Worm (Caenorhabditis elegans) whole organism, mixed stage, embryonic: ENCODE data around the gene F40G12.7.

Experiments
- M03D4.4 ChIP-seq: sonication (generic microtip); optimal IDR thresholded peaks from 2 replicates; lab custom pipeline; 2017; ENCODE audit warnings: mild to moderate bottlenecking, missing genetic modification characterization, missing compliant biosample characterization
- bed-3 ChIP-seq: fragments of 200-800 bp; sonication (Bioruptor generic); optimal IDR thresholded peaks from 3 replicates; lab custom pipeline; 2018; ENCODE audit warnings: mild to moderate bottlenecking, missing genetic modification characterization, moderate library complexity, missing compliant biosample characterization
- ceh-39 ChIP-seq: fragments of 150-350 bp; optimal IDR thresholded peaks from 2 replicates; lab custom pipeline; 2014; ENCODE audit warnings: missing biosample characterization, missing genetic modification characterization
- ceh-43 ChIP-seq: fragments of 200-800 bp; sonication (Bioruptor generic); optimal IDR thresholded peaks from 2 replicates; lab custom pipeline; 2018; ENCODE audit warnings: mild to moderate bottlenecking, missing genetic modification characterization, moderate library complexity, missing compliant biosample characterization
- ces-1 ChIP-seq: fragments of 150-350 bp; optimal IDR thresholded peaks from 2 replicates; lab custom pipeline; 2014; ENCODE audit warnings: missing biosample characterization, missing genetic modification reagents, missing genetic modification characterization
- cnd-1 ChIP-seq: fragments of 200-800 bp; sonication (Bioruptor generic); optimal IDR thresholded peaks from 2 replicates; lab custom pipeline; 2018; ENCODE audit warnings: mild to moderate bottlenecking, missing genetic modification characterization, missing compliant biosample characterization
- drap-1 ChIP-seq: fragments of 200-800 bp; sonication (Bioruptor generic); optimal IDR thresholded peaks from 3 replicates; lab custom pipeline; 2018; ENCODE audit warnings: mild to moderate bottlenecking, missing genetic modification characterization, missing compliant biosample characterization
- elt-1 ChIP-seq: sonication (generic microtip); optimal IDR thresholded peaks from 2 replicates; lab custom pipeline; 2017; ENCODE audit warnings: missing genetic modification characterization, mild to moderate bottlenecking, missing compliant biosample characterization, antibody characterized with exemption, moderate library complexity, borderline replicate concordance; ENCODE audit not compliant: insufficient read depth
- hlh-1 ChIP-seq: fragments of 150-350 bp; optimal IDR thresholded peaks from 2 replicates; lab custom pipeline; 2014; ENCODE audit warnings: missing biosample characterization, missing genetic modification reagents, missing genetic modification characterization
- lin-13 ChIP-seq: fragments of 150-350 bp; optimal IDR thresholded peaks from 2 replicates; lab custom pipeline; 2014; ENCODE audit warnings: missing biosample characterization, missing genetic modification characterization
- lin-32 ChIP-seq: fragments of 200-800 bp; sonication (Bioruptor generic); optimal IDR thresholded peaks from 2 replicates; lab custom pipeline; 2018; ENCODE audit warnings: mild to moderate bottlenecking, missing genetic modification characterization, missing compliant biosample characterization
- mep-1 ChIP-seq: fragments of 150-350 bp; optimal IDR thresholded peaks from 2 replicates; lab custom pipeline; 2017; ENCODE audit warnings: missing biosample characterization, missing genetic modification reagents, missing genetic modification characterization, inconsistent platforms
- mls-2 ChIP-seq: sonication (generic microtip); optimal IDR thresholded peaks from 2 replicates; lab custom pipeline; 2016; ENCODE audit warnings: mild to moderate bottlenecking, missing genetic modification characterization, moderate library complexity, missing compliant biosample characterization
- nhr-2 ChIP-seq: fragments of 150-350 bp; optimal IDR thresholded peaks from 2 replicates; lab custom pipeline; 2014; ENCODE audit warnings: missing biosample characterization, missing genetic modification characterization
- nhr-28 ChIP-seq: fragments of 150-350 bp; optimal IDR thresholded peaks from 2 replicates; lab custom pipeline; 2014; ENCODE audit warnings: missing biosample characterization, missing genetic modification characterization
- sem-2 ChIP-seq: fragments of 200-800 bp; sonication (Bioruptor generic); optimal IDR thresholded peaks from 2 replicates; lab custom pipeline; 2018; ENCODE audit warnings: mild to moderate bottlenecking, missing genetic modification characterization, missing compliant biosample characterization
- snpc-4 ChIP-seq: fragments of 150-350 bp; optimal IDR thresholded peaks from 2 replicates; lab custom pipeline; 2014; ENCODE audit warnings: missing biosample characterization, missing genetic modification characterization
- sptf-1 ChIP-seq: sonication (generic microtip); optimal IDR thresholded peaks from 2 replicates; lab custom pipeline; 2017; ENCODE audit warnings: mild to moderate bottlenecking, missing genetic modification characterization, moderate library complexity, missing compliant biosample characterization
- tbx-8 ChIP-seq: fragments of 200-800 bp; sonication (Bioruptor generic); optimal IDR thresholded peaks from 2 replicates; lab custom pipeline; 2018; ENCODE audit warnings: mild to moderate bottlenecking, missing genetic modification characterization, moderate library complexity, missing compliant biosample characterization
- unc-120 ChIP-seq: sonication (generic microtip); optimal IDR thresholded peaks from 2 replicates; lab custom pipeline; 2017; ENCODE audit warnings: missing genetic modification characterization, missing compliant biosample characterization; ENCODE audit not compliant: poor library complexity, severe bottlenecking
- zip-8 ChIP-seq: fragments of 150-350 bp; optimal IDR thresholded peaks from 2 replicates; lab custom pipeline; 2014; ENCODE audit warnings: missing biosample characterization, missing genetic modification characterization

The F40G12.7 gene

ce11 chrV:14320246-14320645, 45.9 kb downstream of the F40G12.7 start, which contains the start of gene F47B8.14:
F47B8.14 (plus strand) TSS chrV:14320546.
- TF ChIP-seq ceh-43 (GFP tag; lab: Kevin White, UChicago), result no peak
- TF ChIP-seq unc-120, result no peak
- TF ChIP-seq nhr-28 (tag; lab: Kevin White, UChicago), result no peak
- TF ChIP-seq zip-8 (tag; lab: Kevin White, UChicago), result no peak
- no peak for TF ChIP-seq M03D4.4 (tag; lab: Kevin White, UChicago)
- TF ChIP-seq bed-3 (GFP tag; lab: Kevin White, UChicago), result no peak
- TF ChIP-seq ceh-39 (tag; lab: Kevin White, UChicago), result no peak
- TF ChIP-seq cnd-1, result no peak
- no peak for TF ChIP-seq mep-1 (tag; lab: Kevin White, UChicago)
- TF ChIP-seq lin-13 (tag; lab: Kevin White, UChicago), result no peak
- TF ChIP-seq sptf-1, result no peak
- no peak for TF ChIP-seq lin-32 (GFP tag; lab: Kevin White, UChicago)
- no peak for TF ChIP-seq mls-2 (tag; lab: Kevin White, UChicago)
- TF ChIP-seq tbx-8 (GFP tag; lab: Kevin White, UChicago), result no peak
- no peak for TF ChIP-seq hlh-1
- no peak for TF ChIP-seq elt-1 (tag; lab: Kevin White, UChicago)
- no peak for TF ChIP-seq nhr-2
- no peak for TF ChIP-seq snpc-4 (tag; lab: Kevin White, UChicago)
- no peak for TF ChIP-seq sem-2 (GFP tag; lab: Kevin White, UChicago)

ce11 chrV:14320730-14321319, 46.5 kb downstream of the F40G12.7 start:
- TF ChIP-seq sptf-1, result peak; percentile 22
- TF ChIP-seq drap-1, result peak; percentile 31
- no peak for TF ChIP-seq hlh-1
- TF ChIP-seq elt-1 (tag; lab: Kevin White, UChicago), result no peak
- TF ChIP-seq, all 35 proteins: peak for 2

- TF ChIP-seq ces-1 (peak; percentile 17), tbx-8 (GFP tag; lab: Kevin White, UChicago) (no peak), elt-1 (tag; lab: Kevin White, UChicago) (no peak)
These were observed 48.4 kb downstream of the F40G12.7 start, which contains the start of gene F47B8.3 for ce11 chrV:14322743-14323142. F47B8.3 (minus strand) TSS chrV:14323003.

ce11 chrV:14324502-14325467, 50.4 kb downstream of the F40G12.7 start, which contains the start of the genes F47B8.4 and F47B8.18:
F47B8.4 (minus strand) TSS chrV:14324673.
F47B8.18 (minus strand) TSS chrV:14325464.
- TF ChIP-seq ces-1, result no peak
